Fruit fly (Drosophila melanogaster): Measurements from ENCODE around the gene Prps.

dm6 chr3L:9638971-9639370, 57.5 kb downstream of the Prps start, which contains the start of gene CG18179:
- TF ChIP-seq CG31388 (GFP tag; optimal IDR thresholded peaks at IDR 0.05) (no peak), CG6854 (GFP tag; optimal IDR thresholded peaks at IDR 0.05) (no peak), run (tag; optimal IDR thresholded peaks at IDR 0.05) (no peak), Oaz (GFP tag; IDR thresholded peaks at IDR 0.05) (no peak), HLH54F (GFP tag; optimal IDR thresholded peaks at IDR 0.05) (no peak), pfk (GFP tag; optimal IDR thresholded peaks at IDR 0.05) (no peak), CG12236 (GFP tag; optimal IDR thresholded peaks at IDR 0.05) (no peak), bowl (GFP tag; IDR thresholded peaks at IDR 0.05) (no peak), CG12744 (GFP tag; optimal IDR thresholded peaks at IDR 0.05) (no peak), Rfx (GFP tag; IDR thresholded peaks at IDR 0.05) (no peak), CG9797 (GFP tag; optimal IDR thresholded peaks at IDR 0.05) (no peak)

Measured in whole organism, embryonic.